Worm (Caenorhabditis elegans) whole organism, young adult: ENCODE measurements around the gene C04E6.12.

ENCODE experiments used
- C06A6.2 ChIP-seq: fragments of 200-800 bp; sonication (Bioruptor generic); conservative IDR thresholded peaks from 2 replicates; pipeline ENCODE4 v1.3.6; 2022; ENCODE audit warnings: missing genetic modification characterization, missing compliant biosample characterization
- F10E7.11 ChIP-seq: sonication (generic microtip); optimal IDR thresholded peaks from 2 replicates; lab custom pipeline; 2017; ENCODE audit warnings: mild to moderate bottlenecking, missing genetic modification characterization, moderate library complexity, missing compliant biosample characterization
- F22D6.2 ChIP-seq: sonication (generic microtip); optimal IDR thresholded peaks from 2 replicates; lab custom pipeline; 2016; ENCODE audit warnings: mild to moderate bottlenecking, missing genetic modification characterization, missing compliant biosample characterization
- F23B12.7 ChIP-seq: sonication (generic microtip); optimal IDR thresholded peaks from 2 replicates; lab custom pipeline; 2017; ENCODE audit warnings: missing genetic modification characterization, mild to moderate bottlenecking, missing compliant biosample characterization, antibody characterized with exemption, moderate library complexity; ENCODE audit not compliant: insufficient read depth
- F37B4.10 ChIP-seq: fragments of 200-800 bp; sonication (Bioruptor generic); IDR thresholded peaks from 2 replicates; pipeline ENCODE4 v1.3.6; 2022; ENCODE audit warnings: missing genetic modification characterization, missing compliant biosample characterization
- F39B2.1 ChIP-seq: fragments of 200-800 bp; sonication (Bioruptor generic); IDR thresholded peaks from 2 replicates; pipeline ENCODE4 v1.3.6; 2022; ENCODE audit warnings: missing genetic modification reagents, missing genetic modification characterization, missing compliant biosample characterization
- F52B5.7 ChIP-seq: sonication (generic microtip); optimal IDR thresholded peaks from 2 replicates; lab custom pipeline; 2016; ENCODE audit warnings: mild to moderate bottlenecking, missing genetic modification characterization, missing compliant biosample characterization
- K11D2.4 ChIP-seq: fragments of 200-800 bp; sonication (Bioruptor generic); IDR thresholded peaks from 2 replicates; pipeline ENCODE4 v1.3.6; 2022; ENCODE audit warnings: missing genetic modification reagents, missing genetic modification characterization, missing compliant biosample characterization
- T07F8.4 ChIP-seq: sonication (generic microtip); optimal IDR thresholded peaks from 2 replicates; lab custom pipeline; 2016; ENCODE audit warnings: mild to moderate bottlenecking, missing genetic modification characterization, moderate library complexity, missing compliant biosample characterization
- ama-1 ChIP-seq, 3 experiments: fragments of 150-350 bp in 1 of 3; sonication (generic microtip) in 2 of 3; optimal IDR thresholded peaks; 2 replicates each; lab custom pipeline; 2014 to 2018; ENCODE audit warnings: missing biosample characterization in 2 of 3, missing genetic modification characterization in 2 of 3, missing genetic modification reagents in 2 of 3
- aptf-3 ChIP-seq: fragments of 200-800 bp; sonication (Bioruptor generic); IDR thresholded peaks from 2 replicates; pipeline ENCODE4 v1.3.6; 2022; ENCODE audit warnings: missing genetic modification characterization, missing compliant biosample characterization
- athp-1 ChIP-seq: sonication (generic microtip); optimal IDR thresholded peaks from 2 replicates; lab custom pipeline; 2017; ENCODE audit warnings: mild to moderate bottlenecking, missing genetic modification characterization, missing compliant biosample characterization
- attf-5 ChIP-seq: fragments of 200-800 bp; sonication (Bioruptor generic); optimal IDR thresholded peaks from 2 replicates; lab custom pipeline; 2018; ENCODE audit warnings: mild to moderate bottlenecking, missing genetic modification characterization, missing compliant biosample characterization
- attf-6 ChIP-seq: fragments of 200-800 bp; sonication (Bioruptor generic); IDR thresholded peaks from 2 replicates; pipeline ENCODE4 v1.3.6; 2022; ENCODE audit warnings: missing genetic modification reagents, missing genetic modification characterization, missing compliant biosample characterization
- bed-1 ChIP-seq: fragments of 200-800 bp; sonication (Bioruptor generic); IDR thresholded peaks from 2 replicates; pipeline ENCODE4 v1.3.6; 2022; ENCODE audit warnings: missing genetic modification reagents, missing genetic modification characterization, missing compliant biosample characterization
- cebp-2 ChIP-seq: fragments of 200-800 bp; sonication (Bioruptor generic); IDR thresholded peaks from 2 replicates; pipeline ENCODE4 v1.3.6; 2022; ENCODE audit warnings: missing genetic modification characterization, missing compliant biosample characterization
- ceh-100 ChIP-seq: fragments of 200-800 bp; sonication (Bioruptor generic); IDR thresholded peaks from 2 replicates; pipeline ENCODE4 v1.3.6; 2022; ENCODE audit warnings: missing genetic modification reagents, missing genetic modification characterization, missing compliant biosample characterization
- ceh-91 ChIP-seq: fragments of 200-800 bp; sonication (Bioruptor generic); IDR thresholded peaks from 2 replicates; pipeline ENCODE4 v1.3.6; 2022; ENCODE audit warnings: missing genetic modification reagents, missing genetic modification characterization, missing compliant biosample characterization
- die-1 ChIP-seq: sonication (generic microtip); optimal IDR thresholded peaks from 2 replicates; lab custom pipeline; 2016; ENCODE audit warnings: missing genotype, mild to moderate bottlenecking, missing genetic modification characterization, missing compliant biosample characterization
- dox-1 ChIP-seq: fragments of 200-800 bp; sonication (Bioruptor generic); IDR thresholded peaks from 2 replicates; pipeline ENCODE4 v1.3.6; 2022; ENCODE audit warnings: missing genetic modification reagents, missing genetic modification characterization, missing compliant biosample characterization
- efl-1 ChIP-seq: fragments of 150-350 bp; optimal IDR thresholded peaks from 2 replicates; lab custom pipeline; 2014; ENCODE audit warnings: missing biosample characterization, missing genetic modification reagents, missing genetic modification characterization
- him-1 ChIP-seq: sonication (generic microtip); optimal IDR thresholded peaks from 2 replicates; lab custom pipeline; 2016; ENCODE audit warnings: missing genotype, missing genetic modification reagents, missing genetic modification characterization, missing compliant biosample characterization
- hrde-1 ChIP-seq: sonication (generic microtip); optimal IDR thresholded peaks from 2 replicates; lab custom pipeline; 2016; ENCODE audit warnings: missing genetic modification characterization, mild to moderate bottlenecking, missing compliant biosample characterization, moderate library complexity, missing genotype, missing genetic modification reagents, borderline replicate concordance
- lag-1 ChIP-seq: fragments of 200-800 bp; sonication (Bioruptor generic); IDR thresholded peaks from 2 replicates; pipeline ENCODE4 v1.3.6; 2022; ENCODE audit warnings: missing genetic modification reagents, missing genetic modification characterization, missing compliant biosample characterization
- let-607 ChIP-seq, 2 experiments: fragments of 200-800 bp in 1 of 2; sonication (Bioruptor generic) in 1 of 2; sonication (generic microtip) in 1 of 2; optimal IDR thresholded peaks; 2 replicates each; lab custom pipeline; 2016 to 2018; ENCODE audit warnings: mild to moderate bottlenecking in 2 of 2, missing compliant biosample characterization in 2 of 2, missing genetic modification characterization in 2 of 2, moderate library complexity in 2 of 2, missing genotype in 1 of 2
- lin-35 ChIP-seq, 3 experiments: fragments of 150-350 bp in 2 of 3; sonication (generic microtip) in 1 of 3; optimal IDR thresholded peaks; 2 replicates each; lab custom pipeline; 2014 to 2018; ENCODE audit warnings: missing biosample characterization in 3 of 3, missing genetic modification characterization in 3 of 3, missing genetic modification reagents in 3 of 3
- lin-54 ChIP-seq: fragments of 200-800 bp; sonication (Bioruptor generic); optimal IDR thresholded peaks from 2 replicates; lab custom pipeline; 2018; ENCODE audit warnings: mild to moderate bottlenecking, missing genetic modification characterization, missing compliant biosample characterization
- madf-3 ChIP-seq: fragments of 200-800 bp; sonication (Bioruptor generic); IDR thresholded peaks from 2 replicates; pipeline ENCODE4 v1.3.6; 2022; ENCODE audit warnings: missing genetic modification reagents, missing genetic modification characterization, missing compliant biosample characterization
- nfyb-1 ChIP-seq: fragments of 200-800 bp; sonication (Bioruptor generic); IDR thresholded peaks from 2 replicates; pipeline ENCODE4 v1.3.6; 2022; ENCODE audit warnings: missing genetic modification reagents, missing genetic modification characterization, missing compliant biosample characterization
- nhr-120 ChIP-seq: fragments of 200-800 bp; sonication (Bioruptor generic); IDR thresholded peaks from 2 replicates; pipeline ENCODE4 v1.3.6; 2022; ENCODE audit warnings: missing genetic modification characterization, missing compliant biosample characterization
- nhr-179 ChIP-seq: sonication (generic microtip); optimal IDR thresholded peaks from 2 replicates; lab custom pipeline; 2016; ENCODE audit warnings: mild to moderate bottlenecking, missing genetic modification characterization, missing compliant biosample characterization
- nhr-27 ChIP-seq: fragments of 200-800 bp; sonication (Bioruptor generic); optimal IDR thresholded peaks from 2 replicates; lab custom pipeline; 2018; ENCODE audit warnings: mild to moderate bottlenecking, missing genetic modification characterization, moderate library complexity, missing compliant biosample characterization
- rec-8 ChIP-seq, 2 experiments: sonication (generic microtip); optimal IDR thresholded peaks; 2 replicates each; lab custom pipeline; 2016; ENCODE audit warnings: mild to moderate bottlenecking in 2 of 2, missing genetic modification characterization in 2 of 2, missing genetic modification reagents in 2 of 2, missing genotype in 2 of 2, missing biosample characterization in 1 of 2, missing compliant biosample characterization in 1 of 2, moderate library complexity in 1 of 2
- rpc-1 ChIP-seq, 2 experiments: fragments of 150-350 bp in 1 of 2; sonication (generic microtip) in 1 of 2; optimal IDR thresholded peaks; 2 replicates each; lab custom pipeline; 2014 to 2018; ENCODE audit warnings: missing biosample characterization in 1 of 2, missing genetic modification characterization in 1 of 2, missing genetic modification reagents in 1 of 2, missing genotype in 1 of 2
- sdz-38 ChIP-seq: sonication (generic microtip); optimal IDR thresholded peaks from 2 replicates; lab custom pipeline; 2016; ENCODE audit warnings: missing genotype, missing genetic modification characterization, missing compliant biosample characterization
- snpc-1.3 ChIP-seq: sonication (generic microtip); optimal IDR thresholded peaks from 2 replicates; lab custom pipeline; 2017; ENCODE audit warnings: missing genetic modification characterization, mild to moderate bottlenecking, missing compliant biosample characterization, antibody characterized with exemption, moderate library complexity, missing genotype, missing genetic modification reagents; ENCODE audit not compliant: insufficient read depth
- tbp1 ChIP-seq: fragments of 200-800 bp; sonication (Bioruptor generic); optimal IDR thresholded peaks from 2 replicates; lab custom pipeline; 2018; ENCODE audit warnings: mild to moderate bottlenecking, missing genetic modification characterization, missing compliant biosample characterization
- tbx-9 ChIP-seq: sonication (generic microtip); optimal IDR thresholded peaks from 2 replicates; lab custom pipeline; 2016; ENCODE audit warnings: borderline replicate concordance, missing genetic modification characterization, inconsistent platforms, missing compliant biosample characterization
- zfh-2 ChIP-seq: fragments of 200-800 bp; sonication (Bioruptor generic); conservative IDR thresholded peaks from 2 replicates; pipeline ENCODE4 v1.3.6; 2022; ENCODE audit warnings: missing genetic modification reagents, missing genetic modification characterization, missing compliant biosample characterization
- zim-3 ChIP-seq: sonication (generic microtip); optimal IDR thresholded peaks from 2 replicates; lab custom pipeline; 2017; ENCODE audit warnings: mild to moderate bottlenecking, missing genetic modification characterization, moderate library complexity, missing compliant biosample characterization
- ztf-22 ChIP-seq: fragments of 200-800 bp; sonication (Bioruptor generic); optimal IDR thresholded peaks from 2 replicates; lab custom pipeline; 2018; ENCODE audit warnings: mild to moderate bottlenecking, missing genetic modification characterization, moderate library complexity, missing compliant biosample characterization
- ztf-25 ChIP-seq: fragments of 200-800 bp; sonication (Bioruptor generic); IDR thresholded peaks from 2 replicates; pipeline ENCODE4 v1.3.6; 2022; ENCODE audit warnings: missing genetic modification reagents, missing genetic modification characterization, missing compliant biosample characterization
- ztf-26 ChIP-seq: sonication (generic microtip); optimal IDR thresholded peaks from 2 replicates; lab custom pipeline; 2017; ENCODE audit warnings: missing genetic modification characterization, missing compliant biosample characterization
- ztf-3 ChIP-seq: fragments of 200-800 bp; sonication (Bioruptor generic); optimal IDR thresholded peaks from 2 replicates; lab custom pipeline; 2018; ENCODE audit warnings: mild to moderate bottlenecking, missing genetic modification characterization, missing compliant biosample characterization

Gene C04E6.12

ce11 chrV:5922236-5922635, 2.4 kb upstream of the C04E6.12 start, which contains the start of gene srsx-18:
Gene srsx-18 (plus strand): TSS chrV:5922536.
- TF ChIP-seq attf-6 (GFP tag; lab: Robert Waterston, UW), result no peak
- TF ChIP-seq tbp1 (GFP tag; lab: Kevin White, UChicago), result no peak
- TF ChIP-seq F10E7.11 (tag; lab: Kevin White, UChicago), result no peak
- TF ChIP-seq F52B5.7 (tag; lab: Kevin White, UChicago), result no peak
- TF ChIP-seq let-607 (tag; optimal IDR thresholded peaks at IDR 0.05; lab: Kevin White, UChicago), result no peak
- no peak for TF ChIP-seq rec-8 (tag; optimal IDR thresholded peaks at IDR 0.05; lab: Kevin White, UChicago)

ce11 chrV:5921761-5922160, 2.0 kb upstream of the C04E6.12 start:
- TF ChIP-seq ama-1 (optimal IDR thresholded peaks at IDR 0.05; lab: Kevin White, UChicago) (no peak), ama-1 (GFP tag; optimal IDR thresholded peaks at IDR 0.05; lab: Kevin White, UChicago) (no peak), F39B2.1 (GFP tag; lab: Robert Waterston, UW) (no peak), nhr-120 (GFP tag; lab: Robert Waterston, UW) (no peak)

ce11 chrV:5917707-5918106, 2.1 kb downstream of the C04E6.12 start, which contains the start of gene lrpr-1:
Gene lrpr-1 (minus strand): TSS chrV:5917891.
- TF ChIP-seq bed-1 (GFP tag; lab: Robert Waterston, UW), result no peak
- no peak for TF ChIP-seq ztf-26
- TF ChIP-seq ceh-100 (GFP tag; lab: Robert Waterston, UW), result peak; percentile 67
- peak; percentile 65 to 95 (median 67) for TF ChIP-seq lin-35 (GFP tag; optimal IDR thresholded peaks at IDR 0.05; lab: Kevin White, UChicago)
- TF ChIP-seq ztf-22 (GFP tag; lab: Kevin White, UChicago), result no peak
- no peak for TF ChIP-seq tbx-9 (tag; lab: Kevin White, UChicago)
- TF ChIP-seq zfh-2 (GFP tag; lab: Robert Waterston, UW), result no peak
- peak; percentile 60 for TF ChIP-seq hrde-1 (tag; lab: Kevin White, UChicago)
- TF ChIP-seq T07F8.4 (tag; lab: Kevin White, UChicago), result no peak
- TF ChIP-seq snpc-1.3 (tag; lab: Kevin White, UChicago), result no peak
- TF ChIP-seq ztf-3 (GFP tag; lab: Kevin White, UChicago), result no peak
- peak; percentile 87 for TF ChIP-seq madf-3 (GFP tag; lab: Robert Waterston, UW)
- TF ChIP-seq him-1 (tag; lab: Kevin White, UChicago), result peak; percentile 62
- peak; percentile 48 for TF ChIP-seq F22D6.2 (tag; lab: Kevin White, UChicago)
- peak; percentile 87 for TF ChIP-seq zim-3
- no peak for TF ChIP-seq dox-1
- TF ChIP-seq F52B5.7 (tag; lab: Kevin White, UChicago), result no peak
- TF ChIP-seq tbp1 (GFP tag; lab: Kevin White, UChicago), result no peak
- no peak for TF ChIP-seq die-1
- no peak for TF ChIP-seq F37B4.10
- no peak; the same call in 1 of the 2 replicates for TF ChIP-seq nfyb-1 (GFP tag; lab: Robert Waterston, UW)
- no peak for TF ChIP-seq ztf-25 (GFP tag; lab: Robert Waterston, UW)
- no peak for TF ChIP-seq lag-1 (GFP tag; lab: Robert Waterston, UW)
- TF ChIP-seq ceh-91 (GFP tag; lab: Robert Waterston, UW), result peak; percentile 52
- peak; percentile 78 for TF ChIP-seq K11D2.4 (GFP tag; lab: Robert Waterston, UW)
- TF ChIP-seq rpc-1 (optimal IDR thresholded peaks at IDR 0.05; lab: Kevin White, UChicago), result no peak
- TF ChIP-seq rpc-1 (tag; optimal IDR thresholded peaks at IDR 0.05; lab: Kevin White, UChicago), result no peak
- 0 out of 2 replicates have a peak, but pooled peaks have one; percentile 42 for TF ChIP-seq C06A6.2 (GFP tag; lab: Robert Waterston, UW)
- no peak for TF ChIP-seq attf-5 (GFP tag; lab: Kevin White, UChicago)
- TF ChIP-seq cebp-2 (GFP tag; lab: Robert Waterston, UW), result no peak
- peak; percentile 39 for TF ChIP-seq athp-1 (tag; lab: Kevin White, UChicago)
- TF ChIP-seq aptf-3 (GFP tag; lab: Robert Waterston, UW), result no peak
- no peak for TF ChIP-seq nhr-179 (tag; lab: Kevin White, UChicago)
- no peak for TF ChIP-seq F23B12.7
- peak; percentile 99 for TF ChIP-seq lin-54 (GFP tag; lab: Kevin White, UChicago)
- no peak for TF ChIP-seq sdz-38 (tag; lab: Kevin White, UChicago)
- no peak for TF ChIP-seq F39B2.1 (GFP tag; lab: Robert Waterston, UW)
- no peak for TF ChIP-seq nhr-27 (tag; lab: Kevin White, UChicago)
- peak; percentile 79 for TF ChIP-seq efl-1
